Fruit fly (Drosophila melanogaster): ENCODE measurements around the gene Vps16A.
A peak's percentile ranks its signal among the peaks of the same experiment; 100 is the strongest.

Vps16A gene

DNA sequence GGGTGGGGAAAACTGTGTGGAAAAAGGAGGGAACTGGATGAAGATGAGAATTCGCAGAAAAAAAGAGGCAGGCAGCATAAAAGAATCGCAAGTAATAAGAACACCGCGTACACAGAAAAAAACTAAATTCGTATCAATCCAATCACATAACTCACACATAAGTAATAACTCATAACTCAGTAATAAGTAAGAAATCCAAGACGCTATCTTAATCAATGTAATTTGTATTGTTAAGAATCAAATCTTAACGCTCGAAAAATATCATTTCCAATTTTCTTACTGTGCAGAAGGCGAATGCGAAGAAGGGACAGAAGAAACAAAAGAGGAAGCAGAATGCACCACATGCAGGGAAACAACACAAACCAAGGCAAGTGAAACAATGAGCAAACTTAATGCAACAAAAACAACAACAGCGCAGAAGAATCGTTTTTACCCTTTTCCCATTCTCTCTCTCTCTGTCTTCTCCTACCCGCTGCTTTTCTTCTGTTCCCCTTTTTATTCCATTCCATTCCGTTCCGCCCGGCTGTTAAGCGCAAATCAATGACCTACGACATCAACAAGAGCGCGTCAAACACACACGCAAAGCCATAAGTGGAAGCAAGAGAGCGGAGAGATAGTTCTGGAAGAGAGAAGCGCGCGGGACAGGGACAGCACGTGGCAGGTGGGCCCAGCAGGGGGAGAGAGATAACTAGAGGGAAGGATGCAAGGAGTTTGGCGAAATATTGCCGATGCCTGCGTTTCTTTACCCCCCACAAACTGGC is 37.6 kb upstream of the Vps16A start (continued):
- TF ChIP-seq gcm (GFP tag; optimal IDR thresholded peaks at IDR 0.05) (peak; percentile 70), Antp (GFP tag; optimal IDR thresholded peaks at IDR 0.05) (peak; percentile 82), CG13424 (tag; optimal IDR thresholded peaks at IDR 0.05) (peak; percentile 61), Atf6 (GFP tag; IDR thresholded peaks at IDR 0.05) (no peak), NFAT (GFP tag; IDR thresholded peaks at IDR 0.05) (no peak), rib (GFP tag; IDR thresholded peaks at IDR 0.05) (0 out of 2 replicates have a peak, but pooled peaks have one; percentile 11), D19A (tag; optimal IDR thresholded peaks at IDR 0.05) (peak; percentile 74), otp (GFP tag; IDR thresholded peaks at IDR 0.05) (peak; percentile 75), CG12299 (tag; optimal IDR thresholded peaks at IDR 0.05) (no peak), CG6854 (GFP tag; optimal IDR thresholded peaks at IDR 0.05) (no peak), tio (GFP tag; optimal IDR thresholded peaks at IDR 0.05) (peak; percentile 76), wdn (GFP tag; IDR thresholded peaks at IDR 0.05) (no peak), Hr78 (GFP tag; optimal IDR thresholded peaks at IDR 0.05) (peak in 1 of 2 experiments; percentile 91), bab2 (GFP tag; optimal IDR thresholded peaks at IDR 0.05) (peak; percentile 72), p53 (GFP tag; optimal IDR thresholded peaks at IDR 0.05) (peak; percentile 69), Dip3 (GFP tag; optimal IDR thresholded peaks at IDR 0.05) (peak; percentile 49), pfk (GFP tag; optimal IDR thresholded peaks at IDR 0.05) (peak; percentile 99), pho (GFP tag; optimal IDR thresholded peaks at IDR 0.05) (peak; percentile 63), ind (GFP tag; optimal IDR thresholded peaks at IDR 0.05) (peak; percentile 74), Side (GFP tag; optimal IDR thresholded peaks at IDR 0.05) (peak; percentile 88), CG11247 (GFP tag; IDR thresholded peaks at IDR 0.05) (0 out of 2 replicates have a peak, but pooled peaks have one; percentile 38), CG7556 (GFP tag; optimal IDR thresholded peaks at IDR 0.05) (peak; percentile 79), CG7271 (tag; optimal IDR thresholded peaks at IDR 0.05) (no peak), ab (GFP tag; optimal IDR thresholded peaks at IDR 0.05) (peak; percentile 32), CG10366 (GFP tag; IDR thresholded peaks at IDR 0.05) (peak; percentile 68), CG6254 (GFP tag; optimal IDR thresholded peaks at IDR 0.05) (peak; percentile 74), Dad (GFP tag; optimal IDR thresholded peaks at IDR 0.05) (peak; percentile 61), CG11504 (tag; optimal IDR thresholded peaks at IDR 0.05) (peak; percentile 78), Oaz (GFP tag; IDR thresholded peaks at IDR 0.05) (no peak), Blimp-1 (GFP tag; optimal IDR thresholded peaks at IDR 0.05) (peak; percentile 81), gsb (GFP tag; IDR thresholded peaks at IDR 0.05) (no peak), knrl (GFP tag; IDR thresholded peaks at IDR 0.05; ENCODE audit: partially characterized antibody) (no peak), CG7963 (GFP tag; IDR thresholded peaks at IDR 0.05; ENCODE audit: partially characterized antibody) (no peak), Six4 (GFP tag; optimal IDR thresholded peaks at IDR 0.05) (peak; percentile 90), CG4424 (GFP tag; optimal IDR thresholded peaks at IDR 0.05) (peak; percentile 83), ssp (GFP tag; IDR thresholded peaks at IDR 0.05) (peak; percentile 42), CG7372 (GFP tag; IDR thresholded peaks at IDR 0.05) (0 out of 2 replicates have a peak, but pooled peaks have one; percentile 24), Sry-δ (GFP tag; optimal IDR thresholded peaks at IDR 0.05) (peak; percentile 48), kni (GFP tag; optimal IDR thresholded peaks at IDR 0.05) (peak; percentile 83), CG9727 (GFP tag; optimal IDR thresholded peaks at IDR 0.05) (peak; percentile 91), CG10267 (tag; optimal IDR thresholded peaks at IDR 0.05) (peak; percentile 84), row (GFP tag; IDR thresholded peaks at IDR 0.05) (peak; percentile 83), sens-2 (GFP tag; IDR thresholded peaks at IDR 0.05) (peak; percentile 55), CG6272 (GFP tag; IDR thresholded peaks at IDR 0.05) (peak; percentile 25; the same call in 1 of the 2 replicates), CG10209 (GFP tag; optimal IDR thresholded peaks at IDR 0.05) (peak; percentile 76), CG3407 (GFP tag; optimal IDR thresholded peaks at IDR 0.05) (peak; percentile 66), CG14860 (GFP tag; IDR thresholded peaks at IDR 0.05; ENCODE audit: partially characterized antibody) (no peak), wek (GFP tag; optimal IDR thresholded peaks at IDR 0.05) (no peak), maf-S (GFP tag; optimal IDR thresholded peaks at IDR 0.05) (peak; percentile 67)
